Fruit fly (Drosophila melanogaster) whole organism, embryonic: ENCODE results near the gene mRpS9.

Source experiments
- Abd-B ChIP-seq: fragments of 200-800 bp; sonication (Bioruptor generic); optimal IDR thresholded peaks from 2 replicates; lab custom pipeline; 2018; ENCODE audit warnings: missing biosample characterization, mild to moderate bottlenecking, missing genetic modification characterization, moderate library complexity
- CG10267 ChIP-seq: fragments of 200-800 bp; sonication (Bioruptor generic); optimal IDR thresholded peaks from 2 replicates; lab custom pipeline; 2018; ENCODE audit warnings: missing biosample characterization, mild to moderate bottlenecking, missing genetic modification characterization, moderate library complexity
- CG12155 ChIP-seq: fragments of 200-800 bp; sonication (Bioruptor generic); optimal IDR thresholded peaks from 3 replicates; lab custom pipeline; 2016; ENCODE audit warnings: missing biosample characterization, missing genetic modification characterization
- CG12299 ChIP-seq: fragments of 200-800 bp; sonication (Bioruptor generic); optimal IDR thresholded peaks from 2 replicates; lab custom pipeline; 2018; ENCODE audit warnings: missing biosample characterization, mild to moderate bottlenecking, missing genetic modification characterization
- CG12391 ChIP-seq: fragments of 200-800 bp; sonication (Bioruptor generic); optimal IDR thresholded peaks from 3 replicates; lab custom pipeline; 2018; ENCODE audit warnings: missing biosample characterization, mild to moderate bottlenecking, missing genetic modification characterization, moderate library complexity
- CG14860 ChIP-seq: fragments of 200-800 bp; sonication (Bioruptor generic); IDR thresholded peaks from 3 replicates; pipeline ENCODE4 v1.3.6; 2022; ENCODE audit warnings: missing biosample characterization, missing genetic modification characterization; ENCODE audit not compliant: partially characterized antibody
- CG2712 ChIP-seq: fragments of 200-800 bp; optimal IDR thresholded peaks from 3 replicates; lab custom pipeline; 2019; ENCODE audit warnings: missing biosample characterization, mild to moderate bottlenecking, missing genetic modification characterization, moderate library complexity
- CG32772 ChIP-seq: fragments of 200-800 bp; sonication (Bioruptor generic); IDR thresholded peaks from 2 replicates; pipeline ENCODE4 v1.3.6; 2022; ENCODE audit warnings: missing biosample characterization, missing genetic modification characterization
- CG3281 ChIP-seq: fragments of 200-800 bp; sonication (Bioruptor generic); optimal IDR thresholded peaks from 3 replicates; lab custom pipeline; 2017; ENCODE audit warnings: missing biosample characterization, mild to moderate bottlenecking, missing genetic modification characterization
- CG34376 ChIP-seq: fragments of 200-800 bp; sonication (Bioruptor generic); optimal IDR thresholded peaks from 2 replicates; lab custom pipeline; 2018; ENCODE audit warnings: missing biosample characterization, mild to moderate bottlenecking, missing genetic modification characterization
- CG34422 ChIP-seq: fragments of 200-800 bp; sonication (Bioruptor generic); IDR thresholded peaks from 3 replicates; pipeline ENCODE4 v1.3.6; 2022; ENCODE audit warnings: missing biosample characterization, missing genetic modification characterization
- CG3847 ChIP-seq: fragments of 200-800 bp; sonication (Bioruptor generic); IDR thresholded peaks from 2 replicates; pipeline ENCODE4 v1.3.6; 2022; ENCODE audit warnings: missing biosample characterization, missing genetic modification characterization
- CG4424 ChIP-seq: fragments of 200-800 bp; sonication (Bioruptor generic); optimal IDR thresholded peaks from 3 replicates; lab custom pipeline; 2016; ENCODE audit warnings: missing biosample characterization, missing genetic modification characterization
- CG6813 ChIP-seq: fragments of 200-800 bp; sonication (Bioruptor generic); optimal IDR thresholded peaks from 2 replicates; lab custom pipeline; 2017; ENCODE audit warnings: missing biosample characterization, missing genetic modification characterization, mild to moderate bottlenecking, moderate library complexity, missing genetic modification reagents
- Doc3 ChIP-seq: fragments of 200-800 bp; sonication (Bioruptor generic); IDR thresholded peaks from 3 replicates; pipeline ENCODE4 v1.3.6; 2022; ENCODE audit warnings: missing biosample characterization, missing genetic modification characterization; ENCODE audit not compliant: partially characterized antibody
- Dp ChIP-seq: fragments of 200-800 bp; sonication (Bioruptor generic); optimal IDR thresholded peaks from 2 replicates; lab custom pipeline; 2018; ENCODE audit warnings: missing biosample characterization, mild to moderate bottlenecking, missing genetic modification characterization, moderate library complexity
- Ets97D ChIP-seq: fragments of 200-800 bp; sonication (Bioruptor generic); optimal IDR thresholded peaks from 3 replicates; lab custom pipeline; 2016; ENCODE audit warnings: missing biosample characterization, missing genetic modification characterization
- Fer2 ChIP-seq: fragments of 200-800 bp; sonication (Bioruptor generic); optimal IDR thresholded peaks from 2 replicates; lab custom pipeline; 2018; ENCODE audit warnings: missing biosample characterization, mild to moderate bottlenecking, missing genetic modification characterization, moderate library complexity
- MBD-R2 ChIP-seq: fragments of 200-800 bp; sonication (Bioruptor generic); IDR thresholded peaks from 2 replicates; pipeline ENCODE4 v1.3.6; 2022; ENCODE audit warnings: missing biosample characterization, missing genetic modification characterization
- Med ChIP-seq: fragments of 200-800 bp; sonication (Bioruptor generic); peaks from one replicate; lab custom pipeline; 2016; ENCODE audit warnings: missing biosample characterization, missing genetic modification characterization, mild to moderate bottlenecking, inconsistent platforms, moderate library complexity
- Mes4 ChIP-seq: fragments of 200-800 bp; sonication (Bioruptor generic); optimal IDR thresholded peaks from 2 replicates; lab custom pipeline; 2016; ENCODE audit warnings: missing biosample characterization, missing genetic modification characterization
- Myb ChIP-seq: fragments of 200-800 bp; sonication (Bioruptor generic); optimal IDR thresholded peaks from 2 replicates; lab custom pipeline; 2016; ENCODE audit warnings: missing biosample characterization, missing genetic modification characterization
- Oaz ChIP-seq: fragments of 200-800 bp; sonication (Bioruptor generic); IDR thresholded peaks from 2 replicates; pipeline ENCODE4 v1.3.6; 2022; ENCODE audit warnings: missing biosample characterization, missing genetic modification characterization
- Pdp1 ChIP-seq, 2 experiments: fragments of 200-800 bp; sonication (Bioruptor generic); optimal IDR thresholded peaks; 3 replicates each; lab custom pipeline; 2016; ENCODE audit warnings: missing biosample characterization in 2 of 2, missing genetic modification characterization in 2 of 2, mild to moderate bottlenecking in 1 of 2, moderate library complexity in 1 of 2
- Scr ChIP-seq: fragments of 200-800 bp; sonication (Bioruptor generic); IDR thresholded peaks from 2 replicates; pipeline ENCODE4 v1.3.6; 2022; ENCODE audit warnings: missing biosample characterization, missing genetic modification characterization; ENCODE audit not compliant: partially characterized antibody
- Sry-β ChIP-seq: fragments of 200-800 bp; sonication (Bioruptor generic); optimal IDR thresholded peaks from 2 replicates; lab custom pipeline; 2018; ENCODE audit warnings: missing biosample characterization, mild to moderate bottlenecking, missing genetic modification characterization, moderate library complexity
- Usf ChIP-seq: fragments of 200-800 bp; sonication (Bioruptor generic); optimal IDR thresholded peaks from 2 replicates; lab custom pipeline; 2017; ENCODE audit warnings: missing genotype, missing biosample characterization, missing genetic modification characterization
- chinmo ChIP-seq: fragments of 200-800 bp; sonication (Bioruptor generic); IDR thresholded peaks from 4 replicates; pipeline ENCODE4 v1.3.6; 2022; ENCODE audit warnings: missing biosample characterization, missing genetic modification characterization; ENCODE audit not compliant: partially characterized antibody
- dpn ChIP-seq, 2 experiments: fragments of 200-800 bp; sonication (Bioruptor generic); optimal IDR thresholded peaks; 3 replicates each; lab custom pipeline; 2016; ENCODE audit warnings: missing biosample characterization in 2 of 2, missing genetic modification characterization in 2 of 2
- ems ChIP-seq: fragments of 200-800 bp; sonication (Bioruptor generic); optimal IDR thresholded peaks from 3 replicates; lab custom pipeline; 2016; ENCODE audit warnings: missing biosample characterization, missing genetic modification characterization
- fd3F ChIP-seq: fragments of 200-800 bp; sonication (Bioruptor generic); optimal IDR thresholded peaks from 2 replicates; lab custom pipeline; 2018; ENCODE audit warnings: missing biosample characterization, mild to moderate bottlenecking, missing genetic modification characterization, moderate library complexity
- gcm ChIP-seq: fragments of 200-800 bp; sonication (Bioruptor generic); optimal IDR thresholded peaks from 2 replicates; lab custom pipeline; 2019; ENCODE audit warnings: missing biosample characterization, mild to moderate bottlenecking, missing genetic modification characterization, moderate library complexity
- gfzf ChIP-seq: fragments of 200-800 bp; sonication (Bioruptor generic); optimal IDR thresholded peaks from 2 replicates; lab custom pipeline; 2016; ENCODE audit warnings: missing biosample characterization, mild to moderate bottlenecking, missing genetic modification characterization, moderate library complexity
- lmd ChIP-seq: fragments of 200-800 bp; sonication (Bioruptor generic); IDR thresholded peaks from 2 replicates; pipeline ENCODE4 v1.3.6; 2022; ENCODE audit warnings: missing biosample characterization, missing genetic modification characterization
- luna ChIP-seq: fragments of 200-800 bp; sonication (Bioruptor generic); optimal IDR thresholded peaks from 2 replicates; lab custom pipeline; 2016; ENCODE audit warnings: missing biosample characterization, missing genetic modification characterization
- onecut ChIP-seq: fragments of 200-800 bp; sonication (Bioruptor generic); IDR thresholded peaks from 2 replicates; pipeline ENCODE4 v1.3.6; 2022; ENCODE audit warnings: missing biosample characterization, missing genetic modification characterization
- phol ChIP-seq: fragments of 200-800 bp; sonication (Bioruptor generic); optimal IDR thresholded peaks from 3 replicates; lab custom pipeline; 2018; ENCODE audit warnings: missing biosample characterization, mild to moderate bottlenecking, missing genetic modification characterization, moderate library complexity
- pzg ChIP-seq: fragments of 200-800 bp; sonication (Bioruptor generic); optimal IDR thresholded peaks from 3 replicates; lab custom pipeline; 2018; ENCODE audit warnings: missing biosample characterization, mild to moderate bottlenecking, missing genetic modification characterization, moderate library complexity
- row ChIP-seq: fragments of 200-800 bp; sonication (Bioruptor generic); IDR thresholded peaks from 3 replicates; pipeline ENCODE4 v1.3.6; 2022; ENCODE audit warnings: missing biosample characterization, missing genetic modification characterization
- scrt ChIP-seq: fragments of 200-800 bp; sonication (Bioruptor generic); optimal IDR thresholded peaks from 2 replicates; lab custom pipeline; 2018; ENCODE audit warnings: missing biosample characterization, mild to moderate bottlenecking, missing genetic modification characterization, moderate library complexity
- sd ChIP-seq: fragments of 200-800 bp; sonication (Bioruptor generic); optimal IDR thresholded peaks from 3 replicates; lab custom pipeline; 2018; ENCODE audit warnings: missing biosample characterization, mild to moderate bottlenecking, missing genetic modification characterization, moderate library complexity
- seq ChIP-seq: fragments of 200-800 bp; sonication (Bioruptor generic); IDR thresholded peaks from 2 replicates; pipeline ENCODE4 v1.3.6; 2022; ENCODE audit warnings: missing biosample characterization, missing genetic modification characterization
- slbo ChIP-seq: fragments of 200-800 bp; sonication (Bioruptor generic); IDR thresholded peaks from 2 replicates; pipeline ENCODE4 v1.3.6; 2022; ENCODE audit warnings: missing biosample characterization, missing genetic modification characterization
- sug ChIP-seq: fragments of 200-800 bp; optimal IDR thresholded peaks from 2 replicates; lab custom pipeline; 2019; ENCODE audit warnings: missing biosample characterization, mild to moderate bottlenecking, missing genetic modification characterization, moderate library complexity
- trem ChIP-seq: fragments of 200-800 bp; optimal IDR thresholded peaks from 3 replicates; lab custom pipeline; 2019; ENCODE audit warnings: missing biosample characterization, mild to moderate bottlenecking, missing genetic modification characterization, moderate library complexity
- vvl ChIP-seq: fragments of 200-800 bp; sonication (Bioruptor generic); IDR thresholded peaks from 2 replicates; pipeline ENCODE4 v1.3.6; 2022; ENCODE audit warnings: missing biosample characterization, missing genetic modification characterization

The mRpS9 gene

DNA sequence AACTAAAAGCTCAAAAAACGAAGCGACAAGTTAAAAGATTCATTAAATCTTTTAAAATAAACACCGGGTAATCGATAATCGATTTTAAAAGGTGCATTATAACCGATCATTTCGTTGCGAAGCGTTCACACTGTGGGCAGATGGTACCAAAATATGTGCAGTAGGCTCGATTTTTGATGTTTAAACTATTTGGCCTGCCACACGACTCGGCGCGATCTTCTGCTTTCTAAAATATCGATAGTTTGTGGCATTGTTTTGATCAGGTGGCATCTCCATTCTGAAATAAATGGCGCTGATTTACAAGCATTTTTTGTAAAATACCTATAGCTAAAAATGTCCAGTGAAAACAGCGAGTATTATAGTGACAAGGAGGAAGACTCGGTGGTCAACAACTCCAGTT is 17.7 kb upstream of the mRpS9 start, which contains the start of the genes CG10445 and lds (continued):
- TF ChIP-seq Usf: no peak

DNA sequence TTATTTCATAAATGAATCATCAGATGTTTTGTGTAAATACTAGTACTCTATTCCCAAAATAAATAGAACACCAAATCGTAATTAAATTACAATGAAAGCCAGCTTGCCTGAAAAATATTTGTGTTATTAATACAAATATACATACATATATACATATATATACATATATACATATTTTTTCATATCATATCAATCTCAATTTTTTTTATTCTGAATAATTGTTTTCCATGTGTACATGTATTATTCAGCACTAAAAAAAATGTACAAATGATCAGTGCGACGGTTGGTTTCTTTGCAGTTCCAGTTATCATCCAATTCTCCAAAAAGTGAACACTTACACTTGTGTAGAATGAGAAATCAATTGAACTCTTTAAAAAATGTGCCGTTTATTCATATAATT is 11.1 kb upstream of the mRpS9 start, which contains the start of gene kipf:
kipf (plus strand) TSS at position 301 of the 400 bp plus-strand sequence.
- TF ChIP-seq CG12155 (GFP tag; lab: Kevin White, UChicago): no peak
- 0 out of 2 replicates have a peak, but pooled peaks have one; percentile 2 for TF ChIP-seq CG32772 (GFP tag; lab: Robert Waterston, UW)
- TF ChIP-seq onecut: no peak
- TF ChIP-seq CG10267 (tag; lab: Kevin White, UChicago): peak; percentile 14
- TF ChIP-seq seq (GFP tag; lab: Robert Waterston, UW): no peak

DNA sequence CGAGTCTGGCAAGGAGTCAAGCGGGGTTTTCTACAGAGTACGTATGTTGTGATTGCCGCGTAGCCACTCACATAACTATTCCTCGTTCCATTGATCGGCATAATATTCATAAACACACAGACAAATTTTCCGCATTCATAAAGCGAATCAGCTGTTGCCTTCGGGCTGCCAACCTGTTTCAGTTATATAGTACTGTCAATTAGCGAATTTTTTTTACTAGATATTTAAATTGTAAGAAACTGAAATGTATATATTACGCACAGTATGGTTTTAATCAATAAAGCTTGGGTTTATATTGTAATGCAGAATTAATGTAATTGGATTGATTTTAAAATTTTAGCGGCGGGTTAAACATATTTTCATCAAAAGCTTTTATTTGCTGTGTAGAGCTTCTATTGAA is 10.7 kb upstream of the mRpS9 start, which contains the start of gene Rfk:
Rfk (minus strand) TSS at position 152 of the 400 bp plus-strand sequence.
- peak; percentile 91 for TF ChIP-seq MBD-R2
- no peak for TF ChIP-seq CG6813
- peak; percentile 2 for TF ChIP-seq gfzf (GFP tag; lab: Kevin White, UChicago)
- TF ChIP-seq CG34422: peak; percentile 44; the same call in 1 of the 3 replicates
- TF ChIP-seq vvl (GFP tag; lab: Robert Waterston, UW): peak; percentile 67
- TF ChIP-seq dpn (GFP tag; optimal IDR thresholded peaks at IDR 0.05; lab: Kevin White, UChicago): peak in 1 of 2 experiments; percentile 6
- peak; percentile 40 for TF ChIP-seq phol (tag; lab: Kevin White, UChicago)
- TF ChIP-seq sd (tag; lab: Kevin White, UChicago): peak; percentile 64
- TF ChIP-seq Abd-B: peak; percentile 43
- peak; percentile 44 for TF ChIP-seq CG2712 (tag; lab: Kevin White, UChicago)
- no peak for TF ChIP-seq lmd (GFP tag; lab: Robert Waterston, UW)
- no peak for TF ChIP-seq Oaz (GFP tag; lab: Robert Waterston, UW)
- TF ChIP-seq ems (GFP tag; lab: Kevin White, UChicago): no peak
- peak; percentile 34 for TF ChIP-seq sug
- TF ChIP-seq Doc3 (GFP tag; lab: Robert Waterston, UW): peak; percentile 44; the same call in 1 of the 3 replicates
- no peak for TF ChIP-seq Mes4
- TF ChIP-seq Ets97D: peak; percentile 41
- 0 out of 2 replicates have a peak, but pooled peaks have one; percentile 6 for TF ChIP-seq CG3847 (GFP tag; lab: Robert Waterston, UW)
- TF ChIP-seq CG32772 (GFP tag; lab: Robert Waterston, UW): peak; percentile 33; the same call in 1 of the 2 replicates
- TF ChIP-seq Sry-β (GFP tag; lab: Kevin White, UChicago): peak; percentile 55
- TF ChIP-seq CG4424: peak; percentile 57
- peak; percentile 52 for TF ChIP-seq Dp (GFP tag; lab: Kevin White, UChicago)
- TF ChIP-seq Pdp1 (GFP tag; optimal IDR thresholded peaks at IDR 0.05; lab: Kevin White, UChicago): peak in 1 of 2 experiments; percentile 71
- no peak for TF ChIP-seq scrt (GFP tag; lab: Kevin White, UChicago)
- peak; percentile 56 for TF ChIP-seq CG12391
- TF ChIP-seq luna (GFP tag; lab: Kevin White, UChicago): no peak
- TF ChIP-seq chinmo (GFP tag; lab: Robert Waterston, UW): no peak
- no peak for TF ChIP-seq CG12299 (tag; lab: Kevin White, UChicago)
- no peak for TF ChIP-seq CG14860 (GFP tag; lab: Robert Waterston, UW)
- no peak for TF ChIP-seq Fer2 (tag; lab: Kevin White, UChicago)
- TF ChIP-seq trem: peak; percentile 99
- peak; percentile 30 for TF ChIP-seq gcm
- TF ChIP-seq CG3281 (GFP tag; lab: Kevin White, UChicago): peak; percentile 10
- TF ChIP-seq Myb (GFP tag; lab: Kevin White, UChicago): peak; percentile 33
- peak; percentile 68 for TF ChIP-seq row (GFP tag; lab: Robert Waterston, UW)
- peak; percentile 21; the same call in 1 of the 2 replicates for TF ChIP-seq slbo (GFP tag; lab: Robert Waterston, UW)
- TF ChIP-seq Med (GFP tag; lab: Kevin White, UChicago): peak; percentile 78
- TF ChIP-seq Scr (GFP tag; lab: Robert Waterston, UW): 0 out of 2 replicates have a peak, but pooled peaks have one; percentile 30
- peak; percentile 55 for TF ChIP-seq pzg (GFP tag; lab: Kevin White, UChicago)
- TF ChIP-seq CG34376 (GFP tag; lab: Kevin White, UChicago): peak; percentile 12
- TF ChIP-seq fd3F (GFP tag; lab: Kevin White, UChicago): no peak
